Fruit fly (Drosophila melanogaster): ENCODE measurements around the gene Frl.
A peak's percentile ranks its signal among the peaks of the same experiment; 100 is the strongest.

The Frl gene

DNA sequence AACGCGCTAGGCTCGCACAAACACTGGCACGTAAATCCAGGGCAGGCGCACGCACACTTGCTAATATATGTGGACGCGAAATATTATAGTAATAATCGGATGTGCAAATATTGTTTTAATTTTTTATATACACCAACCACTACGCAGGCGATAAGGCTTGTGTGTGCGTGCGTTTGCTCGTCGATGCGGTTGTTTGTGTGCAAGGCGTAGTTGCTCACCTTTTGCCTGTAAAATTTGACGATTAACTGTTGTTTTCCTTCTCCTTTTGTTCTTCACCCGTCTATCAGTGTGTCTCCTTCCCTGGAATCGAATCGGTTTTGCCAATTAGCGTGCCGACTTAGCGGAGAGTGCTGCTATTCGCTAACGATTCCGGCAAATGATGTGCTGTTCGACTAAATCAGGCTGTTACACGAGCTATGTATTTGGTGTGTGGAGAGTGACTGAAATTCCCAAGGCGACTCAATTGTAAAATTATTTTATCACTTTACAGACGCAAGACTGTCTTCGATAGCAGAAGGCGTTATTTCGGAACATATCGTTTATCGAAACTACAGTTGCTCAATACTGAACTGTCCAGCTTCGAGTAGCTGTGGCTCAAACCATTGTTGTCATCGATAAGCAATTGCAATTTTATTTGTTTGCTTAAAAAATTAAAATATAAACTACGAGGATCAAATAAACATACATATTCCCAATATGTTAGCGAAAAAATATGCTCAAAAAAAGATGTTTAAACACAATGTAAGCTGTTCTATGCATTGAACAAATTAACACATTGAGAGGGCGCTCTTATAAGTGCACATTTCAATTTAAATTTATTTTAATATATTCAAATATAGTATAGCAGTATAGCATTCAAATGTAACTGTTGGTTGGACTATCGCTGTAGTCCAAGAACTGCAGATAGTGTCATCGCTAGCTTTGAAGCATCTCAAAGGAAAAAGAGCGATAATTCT, 21.6 kb upstream of the Frl start, which contains the start of the genes CG6650 and endos (continued):
- TF ChIP-seq CG12071 (GFP tag; optimal IDR thresholded peaks at IDR 0.05) (no peak), Hsf (GFP tag; optimal IDR thresholded peaks at IDR 0.05) (no peak), vfl (GFP tag; optimal IDR thresholded peaks at IDR 0.05) (no peak), inv (GFP tag; IDR thresholded peaks at IDR 0.05; ENCODE audit: partially characterized antibody) (peak; percentile 68), CG9215 (GFP tag; IDR thresholded peaks at IDR 0.05) (no peak), Blimp-1 (GFP tag; optimal IDR thresholded peaks at IDR 0.05) (no peak), gcm2 (GFP tag; optimal IDR thresholded peaks at IDR 0.05) (no peak), danr (GFP tag; IDR thresholded peaks at IDR 0.05) (no peak), Dip2 (GFP tag; IDR thresholded peaks at IDR 0.05) (no peak), CG32772 (GFP tag; IDR thresholded peaks at IDR 0.05) (no peak), Stat92E (GFP tag; optimal IDR thresholded peaks at IDR 0.05) (peak in 1 of 3 experiments; percentile 2), trh (GFP tag; optimal IDR thresholded peaks at IDR 0.05) (no peak), CG31224 (GFP tag; IDR thresholded peaks at IDR 0.05) (no peak), CG4404 (GFP tag; IDR thresholded peaks at IDR 0.05) (no peak), ato (GFP tag; IDR thresholded peaks at IDR 0.05; ENCODE audit: partially characterized antibody) (peak; percentile 8; the same call in 1 of the 2 replicates), CG4730 (GFP tag; IDR thresholded peaks at IDR 0.05) (no peak), CG6854 (GFP tag; optimal IDR thresholded peaks at IDR 0.05) (no peak), prd (optimal IDR thresholded peaks at IDR 0.05) (no peak), prd (GFP tag; IDR thresholded peaks at IDR 0.05) (peak; percentile 44; the same call in 1 of the 3 replicates), CG15696 (tag; optimal IDR thresholded peaks at IDR 0.05) (peak; percentile 48), CG16813 (GFP tag; IDR thresholded peaks at IDR 0.05; ENCODE audit: partially characterized antibody) (peak; percentile 78), D19A (tag; optimal IDR thresholded peaks at IDR 0.05) (peak; percentile 27), CG3281 (GFP tag; optimal IDR thresholded peaks at IDR 0.05) (peak; percentile 47), CG18011 (GFP tag; optimal IDR thresholded peaks at IDR 0.05) (no peak), pum (GFP tag; optimal IDR thresholded peaks at IDR 0.05) (peak; percentile 10), CG1792 (GFP tag; optimal IDR thresholded peaks at IDR 0.05) (no peak), mam (GFP tag; optimal IDR thresholded peaks at IDR 0.05) (peak; percentile 19), Nf-YC (tag; optimal IDR thresholded peaks at IDR 0.05) (peak; percentile 71), Dp (GFP tag; optimal IDR thresholded peaks at IDR 0.05) (peak; percentile 50), Eip74EF (GFP tag; optimal IDR thresholded peaks at IDR 0.05) (no peak), Ada2b (GFP tag; IDR thresholded peaks at IDR 0.05) (no peak), CG4282 (GFP tag; optimal IDR thresholded peaks at IDR 0.05) (no peak), bsh (GFP tag; optimal IDR thresholded peaks at IDR 0.05) (peak in 1 of 2 experiments; percentile 3), Fer3 (tag; optimal IDR thresholded peaks at IDR 0.05) (peak; percentile 3), tx (GFP tag; optimal IDR thresholded peaks at IDR 0.05) (no peak), Six4 (GFP tag; optimal IDR thresholded peaks at IDR 0.05) (no peak), nerfin-2 (GFP tag; IDR thresholded peaks at IDR 0.05; ENCODE audit: partially characterized antibody) (peak; percentile 75), CG7745 (tag; optimal IDR thresholded peaks at IDR 0.05) (no peak), CG11398 (GFP tag; optimal IDR thresholded peaks at IDR 0.05) (no peak), Doc3 (GFP tag; IDR thresholded peaks at IDR 0.05; ENCODE audit: partially characterized antibody) (peak; percentile 65; the same call in 2 of the 3 replicates), ara (GFP tag; IDR thresholded peaks at IDR 0.05) (no peak), pho (GFP tag; optimal IDR thresholded peaks at IDR 0.05) (peak; percentile 11), CG13123 (GFP tag; optimal IDR thresholded peaks at IDR 0.05) (no peak), row (GFP tag; IDR thresholded peaks at IDR 0.05) (peak; percentile 70), CG34376 (GFP tag; optimal IDR thresholded peaks at IDR 0.05) (peak; percentile 82), tgo (GFP tag; IDR thresholded peaks at IDR 0.05) (no peak), Aef1 (GFP tag; IDR thresholded peaks at IDR 0.05) (0 out of 3 replicates have a peak, but pooled peaks have one; percentile 18), CG7928 (GFP tag; optimal IDR thresholded peaks at IDR 0.05) (peak; percentile 68)
